Worm (Caenorhabditis elegans) whole organism, late embryonic: Measurements from ENCODE around the gene gem-4.

Source experiments
- C38D4.7 ChIP-seq: fragments of 200-800 bp; sonication (Bioruptor generic); optimal IDR thresholded peaks from 2 replicates; lab custom pipeline; 2018; ENCODE audit warnings: mild to moderate bottlenecking, missing genetic modification characterization, moderate library complexity, missing compliant biosample characterization
- F13H6.1 ChIP-seq: sonication (generic microtip); optimal IDR thresholded peaks from 2 replicates; lab custom pipeline; 2016; ENCODE audit warnings: missing genetic modification characterization, missing compliant biosample characterization
- K02D7.2 ChIP-seq: sonication (generic microtip); optimal IDR thresholded peaks from 2 replicates; lab custom pipeline; 2017; ENCODE audit warnings: mild to moderate bottlenecking, missing genetic modification characterization, missing compliant biosample characterization
- T23F11.4 ChIP-seq: fragments of 200-800 bp; sonication (Bioruptor generic); optimal IDR thresholded peaks from 2 replicates; lab custom pipeline; 2018; ENCODE audit warnings: mild to moderate bottlenecking, missing genetic modification characterization, missing compliant biosample characterization
- Y22D7AL.16 ChIP-seq: sonication (generic microtip); optimal IDR thresholded peaks from 2 replicates; lab custom pipeline; 2016; ENCODE audit warnings: missing genetic modification characterization, missing compliant biosample characterization
- ahr-1 ChIP-seq: sonication (generic microtip); optimal IDR thresholded peaks from 2 replicates; lab custom pipeline; 2016; ENCODE audit warnings: missing genetic modification characterization, missing compliant biosample characterization
- ama-1 ChIP-seq: fragments of 150-350 bp; optimal IDR thresholded peaks from 2 replicates; lab custom pipeline; 2014
- ceh-18 ChIP-seq: sonication (generic microtip); optimal IDR thresholded peaks from 2 replicates; lab custom pipeline; 2016; ENCODE audit warnings: missing genetic modification characterization, missing compliant biosample characterization
- ceh-48 ChIP-seq: sonication (generic microtip); optimal IDR thresholded peaks from 2 replicates; lab custom pipeline; 2016; ENCODE audit warnings: missing genetic modification characterization, inconsistent platforms, missing compliant biosample characterization
- ceh-6 ChIP-seq: fragments of 200-800 bp; sonication (Bioruptor generic); optimal IDR thresholded peaks from 2 replicates; lab custom pipeline; 2018; ENCODE audit warnings: mild to moderate bottlenecking, missing genetic modification characterization, missing compliant biosample characterization
- ceh-9 ChIP-seq: sonication (generic microtip); optimal IDR thresholded peaks from 2 replicates; lab custom pipeline; 2016; ENCODE audit warnings: mild to moderate bottlenecking, missing genetic modification characterization, inconsistent platforms, missing compliant biosample characterization
- che-1 ChIP-seq: sonication (generic microtip); optimal IDR thresholded peaks from 2 replicates; lab custom pipeline; 2016; ENCODE audit warnings: mild to moderate bottlenecking, missing genetic modification characterization, missing compliant biosample characterization
- dmd-4 ChIP-seq: sonication (generic microtip); optimal IDR thresholded peaks from 2 replicates; lab custom pipeline; 2016; ENCODE audit warnings: borderline replicate concordance, missing genetic modification characterization, missing compliant biosample characterization
- dve-1 ChIP-seq: sonication (generic microtip); optimal IDR thresholded peaks from 2 replicates; lab custom pipeline; 2017; ENCODE audit warnings: antibody characterized with exemption, mild to moderate bottlenecking, missing genetic modification characterization, missing compliant biosample characterization
- elt-2 ChIP-seq: sonication (generic microtip); optimal IDR thresholded peaks from 2 replicates; lab custom pipeline; 2016; ENCODE audit warnings: missing genetic modification reagents, missing genetic modification characterization, missing compliant biosample characterization
- fax-1 ChIP-seq: sonication (generic microtip); optimal IDR thresholded peaks from 2 replicates; lab custom pipeline; 2016; ENCODE audit warnings: missing genotype, missing genetic modification characterization, missing compliant biosample characterization
- hlh-13 ChIP-seq: fragments of 200-800 bp; sonication (Bioruptor generic); optimal IDR thresholded peaks from 2 replicates; lab custom pipeline; 2018; ENCODE audit warnings: mild to moderate bottlenecking, missing genetic modification characterization, missing compliant biosample characterization
- hlh-15 ChIP-seq: sonication (generic microtip); optimal IDR thresholded peaks from 2 replicates; lab custom pipeline; 2016; ENCODE audit warnings: missing genetic modification characterization, missing compliant biosample characterization
- hlh-30 ChIP-seq: sonication (generic microtip); optimal IDR thresholded peaks from 2 replicates; lab custom pipeline; 2017; ENCODE audit warnings: antibody characterized with exemption, missing genetic modification characterization, missing compliant biosample characterization; ENCODE audit not compliant: insufficient read depth
- hlh-6 ChIP-seq: sonication (generic microtip); optimal IDR thresholded peaks from 2 replicates; lab custom pipeline; 2016; ENCODE audit warnings: missing genotype, missing genetic modification characterization, missing compliant biosample characterization
- lim-6 ChIP-seq: sonication (generic microtip); optimal IDR thresholded peaks from 2 replicates; lab custom pipeline; 2016; ENCODE audit warnings: missing genetic modification characterization, missing compliant biosample characterization
- mec-3 ChIP-seq: sonication (generic microtip); optimal IDR thresholded peaks from 2 replicates; lab custom pipeline; 2016; ENCODE audit warnings: borderline replicate concordance, missing genetic modification characterization, missing compliant biosample characterization
- nfya-1 ChIP-seq: sonication (generic microtip); optimal IDR thresholded peaks from 2 replicates; lab custom pipeline; 2017; ENCODE audit warnings: missing genetic modification characterization, mild to moderate bottlenecking, missing compliant biosample characterization, antibody characterized with exemption, moderate library complexity
- nhr-232 ChIP-seq: sonication (generic microtip); optimal IDR thresholded peaks from 2 replicates; lab custom pipeline; 2016; ENCODE audit warnings: missing genetic modification characterization, missing compliant biosample characterization
- npax-4 ChIP-seq: sonication (generic microtip); optimal IDR thresholded peaks from 2 replicates; lab custom pipeline; 2016; ENCODE audit warnings: missing genetic modification characterization, missing compliant biosample characterization
- pag-3 ChIP-seq: sonication (generic microtip); optimal IDR thresholded peaks from 2 replicates; lab custom pipeline; 2016; ENCODE audit warnings: missing compliant biosample characterization, missing genetic modification characterization, borderline replicate concordance
- pros-1 ChIP-seq: fragments of 150-350 bp; optimal IDR thresholded peaks from 2 replicates; lab custom pipeline; 2014; ENCODE audit warnings: missing biosample characterization, missing genetic modification reagents, missing genetic modification characterization
- rnt-1 ChIP-seq: sonication (generic microtip); optimal IDR thresholded peaks from 2 replicates; lab custom pipeline; 2016; ENCODE audit warnings: missing genetic modification characterization, missing compliant biosample characterization
- sox-4 ChIP-seq: sonication (generic microtip); optimal IDR thresholded peaks from 2 replicates; lab custom pipeline; 2017; ENCODE audit warnings: mild to moderate bottlenecking, missing genetic modification characterization, inconsistent platforms, missing compliant biosample characterization
- tbx-2 ChIP-seq: sonication (generic microtip); optimal IDR thresholded peaks from 2 replicates; lab custom pipeline; 2016; ENCODE audit warnings: missing genetic modification characterization, missing compliant biosample characterization
- unc-42 ChIP-seq: sonication (generic microtip); optimal IDR thresholded peaks from 2 replicates; lab custom pipeline; 2016; ENCODE audit warnings: missing genotype, missing genetic modification characterization, missing compliant biosample characterization
- unc-55 ChIP-seq: sonication (generic microtip); optimal IDR thresholded peaks from 2 replicates; lab custom pipeline; 2017; ENCODE audit warnings: missing biosample characterization, missing genetic modification reagents, missing genetic modification characterization
- unc-86 ChIP-seq: sonication (generic microtip); optimal IDR thresholded peaks from 2 replicates; lab custom pipeline; 2016; ENCODE audit warnings: missing genetic modification characterization, missing compliant biosample characterization
- zip-5 ChIP-seq: sonication (generic microtip); optimal IDR thresholded peaks from 2 replicates; lab custom pipeline; 2016; ENCODE audit warnings: missing genetic modification characterization, missing compliant biosample characterization
- ztf-16 ChIP-seq: sonication (generic microtip); optimal IDR thresholded peaks from 2 replicates; lab custom pipeline; 2017; ENCODE audit warnings: missing genetic modification characterization, missing compliant biosample characterization

Gene gem-4

ce11 chrIV:11765507-11765906 is 20.1 kb downstream of the gem-4 start (continued):
- TF ChIP-seq nhr-232 (no peak), hlh-6 (tag; lab: Kevin White, UChicago) (no peak), unc-86 (peak; percentile 3), ztf-16 (no peak), ama-1 (lab: Kevin White, UChicago) (no peak), unc-55 (GFP tag; lab: Kevin White, UChicago) (no peak), Y22D7AL.16 (no peak), ceh-18 (peak; percentile 47), tbx-2 (tag; lab: Kevin White, UChicago) (peak; percentile 51), unc-42 (peak; percentile 92), ahr-1 (tag; lab: Kevin White, UChicago) (no peak), ceh-9 (tag; lab: Kevin White, UChicago) (no peak), lim-6 (tag; lab: Kevin White, UChicago) (no peak), hlh-30 (tag; lab: Kevin White, UChicago) (no peak), nfya-1 (tag; lab: Kevin White, UChicago) (peak; percentile 47), dmd-4 (tag; lab: Kevin White, UChicago) (no peak), pros-1 (tag; lab: Kevin White, UChicago) (no peak), ceh-48 (peak; percentile 95), zip-5 (tag; lab: Kevin White, UChicago) (no peak), mec-3 (tag; lab: Kevin White, UChicago) (no peak), pag-3 (tag; lab: Kevin White, UChicago) (no peak)

- TF ChIP-seq npax-4 (no peak), ama-1 (lab: Kevin White, UChicago) (no peak), K02D7.2 (no peak), C38D4.7 (GFP tag; lab: Kevin White, UChicago) (no peak), lim-6 (tag; lab: Kevin White, UChicago) (no peak), hlh-15 (tag; lab: Kevin White, UChicago) (no peak), fax-1 (tag; lab: Kevin White, UChicago) (no peak), elt-2 (tag; lab: Kevin White, UChicago) (no peak), F13H6.1 (tag; lab: Kevin White, UChicago) (no peak), T23F11.4 (GFP tag; lab: Kevin White, UChicago) (no peak), dve-1 (tag; lab: Kevin White, UChicago) (no peak), ceh-48 (no peak), hlh-30 (tag; lab: Kevin White, UChicago) (no peak), hlh-6 (tag; lab: Kevin White, UChicago) (no peak)
Observed at ce11 chrIV:11769769-11770168, 24.3 kb downstream of the gem-4 start.

- TF ChIP-seq hlh-13 (no peak), elt-2 (tag; lab: Kevin White, UChicago) (peak; percentile 34)
Observed at ce11 chrIV:11771064-11771463, 25.6 kb downstream of the gem-4 start.

ce11 chrIV:11772119-11772518 is 26.7 kb downstream of the gem-4 start:
- TF ChIP-seq che-1: no peak

- TF ChIP-seq rnt-1 (tag; lab: Kevin White, UChicago): no peak
- no peak for TF ChIP-seq ceh-6 (GFP tag; lab: Kevin White, UChicago)
- TF ChIP-seq mec-3 (tag; lab: Kevin White, UChicago): no peak
- no peak for TF ChIP-seq sox-4 (tag; lab: Kevin White, UChicago)
- no peak for TF ChIP-seq dmd-4 (tag; lab: Kevin White, UChicago)
- TF ChIP-seq K02D7.2: no peak
- no peak for TF ChIP-seq ahr-1 (tag; lab: Kevin White, UChicago)
- no peak for TF ChIP-seq fax-1 (tag; lab: Kevin White, UChicago)
Observed at ce11 chrIV:11773692-11774225, 28.3 kb downstream of the gem-4 start, which contains the start of gene lips-5. Gene lips-5, minus strand, starts transcription at chrIV:11773742.
